In genomic region chr3L:17339122-17339521, dm6 we compare ENCODE assay signal across 1 fruit fly cellular context.
TF ChIP-seq lines count a peak whose summit lies in the region.

TSS of gene CG6479 (minus strand) at chr3L:17339262.

TF ChIP-seq in whole organism, embryonic, 481 proteins besides CTCF, POLR2A, EP300 and RAD21 (continued from another document and continues in another):
- no peak for TF ChIP-seq cas (GFP tag; IDR thresholded peaks at IDR 0.05; lab: Robert Waterston, UW)
- no peak for TF ChIP-seq CG8359 (GFP tag; optimal IDR thresholded peaks at IDR 0.05; lab: Kevin White, UChicago; ENCODE audit: borderline replicate concordance)
- peak; percentile 34; the same call in 1 of the 3 replicates for TF ChIP-seq jigr1 (GFP tag; IDR thresholded peaks at IDR 0.05; lab: Robert Waterston, UW)
- TF ChIP-seq CG8290 (GFP tag; optimal IDR thresholded peaks at IDR 0.05; lab: Kevin White, UChicago) = peak; percentile 52
- no peak for TF ChIP-seq CG8290 (tag; optimal IDR thresholded peaks at IDR 0.05; lab: Kevin White, UChicago)
- TF ChIP-seq HLH54F (GFP tag; optimal IDR thresholded peaks at IDR 0.05; lab: Kevin White, UChicago) = no peak
- no peak for TF ChIP-seq dan (GFP tag; IDR thresholded peaks at IDR 0.05; lab: Robert Waterston, UW)
- TF ChIP-seq CG11504 (tag; optimal IDR thresholded peaks at IDR 0.05; lab: Kevin White, UChicago) = peak; percentile 28
- no peak for TF ChIP-seq Blimp-1 (GFP tag; optimal IDR thresholded peaks at IDR 0.05; lab: Kevin White, UChicago)
- peak; percentile 30 for TF ChIP-seq Med (GFP tag; lab: Kevin White, UChicago)
- no peak for TF ChIP-seq CG2889 (GFP tag; IDR thresholded peaks at IDR 0.05; lab: Robert Waterston, UW)
- TF ChIP-seq fu2 (GFP tag; optimal IDR thresholded peaks at IDR 0.05; lab: Kevin White, UChicago) = no peak
- TF ChIP-seq BEAF-32 (GFP tag; optimal IDR thresholded peaks at IDR 0.05; lab: Kevin White, UChicago) = peak; percentile 73
- no peak for TF ChIP-seq ewg (GFP tag; optimal IDR thresholded peaks at IDR 0.05; lab: Kevin White, UChicago)
- no peak for TF ChIP-seq Hmx (GFP tag; optimal IDR thresholded peaks at IDR 0.05; lab: Kevin White, UChicago)
- no peak for TF ChIP-seq Rfx (GFP tag; IDR thresholded peaks at IDR 0.05; lab: Robert Waterston, UW)
- TF ChIP-seq CG31441 (GFP tag; IDR thresholded peaks at IDR 0.05; lab: Robert Waterston, UW) = 0 out of 2 replicates have a peak, but pooled peaks have one; percentile 10
- TF ChIP-seq tup (GFP tag; optimal IDR thresholded peaks at IDR 0.05; lab: Kevin White, UChicago) = no peak
- no peak for TF ChIP-seq CG7839 (tag; optimal IDR thresholded peaks at IDR 0.05; lab: Kevin White, UChicago)
- no peak for TF ChIP-seq CG4730 (GFP tag; IDR thresholded peaks at IDR 0.05; lab: Robert Waterston, UW)
- TF ChIP-seq CG30403 (GFP tag; optimal IDR thresholded peaks at IDR 0.05; lab: Kevin White, UChicago) = no peak
- TF ChIP-seq CG8765 (GFP tag; IDR thresholded peaks at IDR 0.05; lab: Robert Waterston, UW) = no peak
- TF ChIP-seq CG3995 (GFP tag; optimal IDR thresholded peaks at IDR 0.05; lab: Kevin White, UChicago) = peak; percentile 19
- no peak for TF ChIP-seq CG4820 (GFP tag; optimal IDR thresholded peaks at IDR 0.05; lab: Kevin White, UChicago)
- no peak for TF ChIP-seq psq (GFP tag; optimal IDR thresholded peaks at IDR 0.05; lab: Kevin White, UChicago)
- no peak for TF ChIP-seq pfk (GFP tag; optimal IDR thresholded peaks at IDR 0.05; lab: Kevin White, UChicago)
- peak; percentile 61 for TF ChIP-seq Sry-δ (GFP tag; optimal IDR thresholded peaks at IDR 0.05; lab: Kevin White, UChicago)
- TF ChIP-seq chinmo (GFP tag; IDR thresholded peaks at IDR 0.05; lab: Robert Waterston, UW; ENCODE audit: partially characterized antibody) = no peak
- no peak for TF ChIP-seq cg (GFP tag; optimal IDR thresholded peaks at IDR 0.05; lab: Kevin White, UChicago)
- TF ChIP-seq esg (GFP tag; conservative IDR thresholded peaks at IDR 0.05; lab: Robert Waterston, UW) = no peak
- peak; percentile 60; the same call in 2 of the 3 replicates for TF ChIP-seq CG6791 (GFP tag; IDR thresholded peaks at IDR 0.05; lab: Robert Waterston, UW; ENCODE audit: partially characterized antibody)
- no peak for TF ChIP-seq CG10209 (GFP tag; optimal IDR thresholded peaks at IDR 0.05; lab: Kevin White, UChicago)
- peak; percentile 74 for TF ChIP-seq amos (GFP tag; IDR thresholded peaks at IDR 0.05; lab: Robert Waterston, UW; ENCODE audit: partially characterized antibody)
- TF ChIP-seq CG7963 (GFP tag; IDR thresholded peaks at IDR 0.05; lab: Robert Waterston, UW; ENCODE audit: partially characterized antibody) = no peak
- TF ChIP-seq Lim3 (GFP tag; IDR thresholded peaks at IDR 0.05; lab: Robert Waterston, UW) = no peak
- TF ChIP-seq CG3847 (GFP tag; IDR thresholded peaks at IDR 0.05; lab: Robert Waterston, UW) = no peak
- TF ChIP-seq Hand (GFP tag; optimal IDR thresholded peaks at IDR 0.05; lab: Kevin White, UChicago) = no peak
- TF ChIP-seq CG30020 (tag; optimal IDR thresholded peaks at IDR 0.05; lab: Kevin White, UChicago) = no peak
- no peak for TF ChIP-seq MTF-1 (GFP tag; optimal IDR thresholded peaks at IDR 0.05; lab: Kevin White, UChicago; ENCODE audit: borderline replicate concordance)
- TF ChIP-seq Antp (GFP tag; optimal IDR thresholded peaks at IDR 0.05; lab: Kevin White, UChicago) = no peak
- TF ChIP-seq Sox100B (GFP tag; optimal IDR thresholded peaks at IDR 0.05; lab: Kevin White, UChicago) = no peak
- no peak for TF ChIP-seq gro (GFP tag; optimal IDR thresholded peaks at IDR 0.05; lab: Kevin White, UChicago)
- TF ChIP-seq CG12071 (GFP tag; optimal IDR thresholded peaks at IDR 0.05; lab: Kevin White, UChicago) = no peak
- no peak for TF ChIP-seq ham (GFP tag; IDR thresholded peaks at IDR 0.05; lab: Robert Waterston, UW)
- no peak for TF ChIP-seq MESR4 (GFP tag; optimal IDR thresholded peaks at IDR 0.05; lab: Kevin White, UChicago)
- no peak for TF ChIP-seq CG31388 (GFP tag; optimal IDR thresholded peaks at IDR 0.05; lab: Kevin White, UChicago)
- TF ChIP-seq CG18011 (GFP tag; optimal IDR thresholded peaks at IDR 0.05; lab: Kevin White, UChicago) = no peak
- TF ChIP-seq Fer1 (GFP tag; optimal IDR thresholded peaks at IDR 0.05; lab: Kevin White, UChicago) = no peak
- no peak for TF ChIP-seq Doc2 (GFP tag; IDR thresholded peaks at IDR 0.05; lab: Robert Waterston, UW)
- peak; percentile 20 for TF ChIP-seq CG17829 (tag; optimal IDR thresholded peaks at IDR 0.05; lab: Kevin White, UChicago)
- no peak for TF ChIP-seq ken (GFP tag; IDR thresholded peaks at IDR 0.05; lab: Robert Waterston, UW)
- no peak for TF ChIP-seq CG7357 (GFP tag; IDR thresholded peaks at IDR 0.05; lab: Robert Waterston, UW)
- TF ChIP-seq CG11696 (GFP tag; IDR thresholded peaks at IDR 0.05; lab: Robert Waterston, UW) = no peak
- TF ChIP-seq CG4424 (GFP tag; optimal IDR thresholded peaks at IDR 0.05; lab: Kevin White, UChicago) = no peak
- no peak for TF ChIP-seq CG13624 (GFP tag; optimal IDR thresholded peaks at IDR 0.05; lab: Kevin White, UChicago)
- TF ChIP-seq CG18476 (GFP tag; optimal IDR thresholded peaks at IDR 0.05; lab: Kevin White, UChicago) = no peak
- TF ChIP-seq CG11456 (GFP tag; IDR thresholded peaks at IDR 0.05; lab: Robert Waterston, UW) = no peak
- no peak for TF ChIP-seq CG3163 (GFP tag; optimal IDR thresholded peaks at IDR 0.05; lab: Kevin White, UChicago)
- no peak for TF ChIP-seq D (optimal IDR thresholded peaks at IDR 0.05; lab: Kevin White, UChicago)
- TF ChIP-seq D (GFP tag; optimal IDR thresholded peaks at IDR 0.05; lab: Kevin White, UChicago) = no peak
- 0 out of 3 replicates have a peak, but pooled peaks have one; percentile 68 for TF ChIP-seq Opbp (GFP tag; IDR thresholded peaks at IDR 0.05; lab: Robert Waterston, UW; ENCODE audit: partially characterized antibody)
- no peak for TF ChIP-seq sug (tag; optimal IDR thresholded peaks at IDR 0.05; lab: Kevin White, UChicago)
- no peak for TF ChIP-seq Elba2 (GFP tag; optimal IDR thresholded peaks at IDR 0.05; lab: Kevin White, UChicago)
- no peak for TF ChIP-seq Jarid2 (GFP tag; optimal IDR thresholded peaks at IDR 0.05; lab: Kevin White, UChicago)
- TF ChIP-seq CG14667 (GFP tag; IDR thresholded peaks at IDR 0.05; lab: Robert Waterston, UW) = no peak
- no peak for TF ChIP-seq CG43689 (GFP tag; IDR thresholded peaks at IDR 0.05; lab: Robert Waterston, UW)
- peak; percentile 74 for TF ChIP-seq pzg (GFP tag; optimal IDR thresholded peaks at IDR 0.05; lab: Kevin White, UChicago)
- no peak for TF ChIP-seq CG16863 (GFP tag; optimal IDR thresholded peaks at IDR 0.05; lab: Kevin White, UChicago)
- no peak for TF ChIP-seq ash1 (GFP tag; optimal IDR thresholded peaks at IDR 0.05; lab: Kevin White, UChicago)
- TF ChIP-seq sens-2 (GFP tag; IDR thresholded peaks at IDR 0.05; lab: Robert Waterston, UW) = no peak
- no peak for TF ChIP-seq CG11560 (tag; IDR thresholded peaks at IDR 0.05; lab: Robert Waterston, UW)
- no peak for TF ChIP-seq CG1233 (GFP tag; optimal IDR thresholded peaks at IDR 0.05; lab: Kevin White, UChicago)
- TF ChIP-seq Dp (GFP tag; optimal IDR thresholded peaks at IDR 0.05; lab: Kevin White, UChicago) = peak; percentile 49
- peak; percentile 14; the same call in 1 of the 2 replicates for TF ChIP-seq CG9932 (GFP tag; IDR thresholded peaks at IDR 0.05; lab: Robert Waterston, UW)
- no peak for TF ChIP-seq fd3F (GFP tag; optimal IDR thresholded peaks at IDR 0.05; lab: Kevin White, UChicago)
- TF ChIP-seq hb (GFP tag; IDR thresholded peaks at IDR 0.05; lab: Robert Waterston, UW; ENCODE audit: partially characterized antibody) = no peak
- no peak for TF ChIP-seq vnd (GFP tag; IDR thresholded peaks at IDR 0.05; lab: Robert Waterston, UW; ENCODE audit: partially characterized antibody)
- TF ChIP-seq CG34422 (GFP tag; IDR thresholded peaks at IDR 0.05; lab: Robert Waterston, UW) = 0 out of 3 replicates have a peak, but pooled peaks have one; percentile 15
- no peak for TF ChIP-seq NK7.1 (GFP tag; optimal IDR thresholded peaks at IDR 0.05; lab: Kevin White, UChicago)
- TF ChIP-seq CG7556 (GFP tag; optimal IDR thresholded peaks at IDR 0.05; lab: Kevin White, UChicago) = no peak
- TF ChIP-seq crol (GFP tag; IDR thresholded peaks at IDR 0.05; lab: Robert Waterston, UW) = no peak
- TF ChIP-seq CG12219 (GFP tag; optimal IDR thresholded peaks at IDR 0.05; lab: Kevin White, UChicago) = no peak
- TF ChIP-seq Xrp1 (GFP tag; IDR thresholded peaks at IDR 0.05; lab: Robert Waterston, UW) = no peak
- no peak for TF ChIP-seq h (optimal IDR thresholded peaks at IDR 0.05; lab: Kevin White, UChicago)
- no peak for TF ChIP-seq CG10274 (GFP tag; optimal IDR thresholded peaks at IDR 0.05; lab: Kevin White, UChicago)
- TF ChIP-seq chn (GFP tag; optimal IDR thresholded peaks at IDR 0.05; lab: Kevin White, UChicago) = no peak
- no peak for TF ChIP-seq CG17385 (GFP tag; optimal IDR thresholded peaks at IDR 0.05; lab: Kevin White, UChicago)
- TF ChIP-seq ara (GFP tag; IDR thresholded peaks at IDR 0.05; lab: Robert Waterston, UW) = no peak
- TF ChIP-seq croc (GFP tag; conservative IDR thresholded peaks at IDR 0.05; lab: Robert Waterston, UW) = no peak
- peak; percentile 16 for TF ChIP-seq Abd-B (GFP tag; optimal IDR thresholded peaks at IDR 0.05; lab: Kevin White, UChicago)
- TF ChIP-seq CG2199 (GFP tag; IDR thresholded peaks at IDR 0.05; lab: Robert Waterston, UW) = no peak
- TF ChIP-seq en (GFP tag; optimal IDR thresholded peaks at IDR 0.05; lab: Kevin White, UChicago) = no peak
- TF ChIP-seq Fer3 (tag; optimal IDR thresholded peaks at IDR 0.05; lab: Kevin White, UChicago) = no peak
- no peak for TF ChIP-seq gt (GFP tag; IDR thresholded peaks at IDR 0.05; lab: Robert Waterston, UW)
- no peak for TF ChIP-seq CG11398 (GFP tag; optimal IDR thresholded peaks at IDR 0.05; lab: Kevin White, UChicago)
- TF ChIP-seq CG14014 (GFP tag; IDR thresholded peaks at IDR 0.05; lab: Robert Waterston, UW) = no peak
- no peak for TF ChIP-seq B-H2 (GFP tag; optimal IDR thresholded peaks at IDR 0.05; lab: Kevin White, UChicago)
- TF ChIP-seq Atf6 (GFP tag; IDR thresholded peaks at IDR 0.05; lab: Robert Waterston, UW) = no peak
- TF ChIP-seq Kr (GFP tag; optimal IDR thresholded peaks at IDR 0.05; lab: Kevin White, UChicago) = no peak
- no peak for TF ChIP-seq C15 (GFP tag; IDR thresholded peaks at IDR 0.05; lab: Robert Waterston, UW)
- TF ChIP-seq bcd (GFP tag; optimal IDR thresholded peaks at IDR 0.05; lab: Kevin White, UChicago) = peak; percentile 3
- no peak for TF ChIP-seq jumu (GFP tag; optimal IDR thresholded peaks at IDR 0.05; lab: Kevin White, UChicago)
- TF ChIP-seq CG5180 (GFP tag; optimal IDR thresholded peaks at IDR 0.05; lab: Kevin White, UChicago) = no peak
- no peak for TF ChIP-seq dmrt99B (tag; optimal IDR thresholded peaks at IDR 0.05; lab: Kevin White, UChicago)
- peak; percentile 93 for TF ChIP-seq gfzf (GFP tag; optimal IDR thresholded peaks at IDR 0.05; lab: Kevin White, UChicago)
- TF ChIP-seq CG6254 (GFP tag; optimal IDR thresholded peaks at IDR 0.05; lab: Kevin White, UChicago) = no peak
- TF ChIP-seq Sin3A (optimal IDR thresholded peaks at IDR 0.05; lab: Kevin White, UChicago) = peak; percentile 8
- TF ChIP-seq Sox102F (GFP tag; optimal IDR thresholded peaks at IDR 0.05; lab: Kevin White, UChicago) = no peak
- TF ChIP-seq CG10462 (GFP tag; optimal IDR thresholded peaks at IDR 0.05; lab: Kevin White, UChicago) = no peak
- TF ChIP-seq Ada2b (GFP tag; IDR thresholded peaks at IDR 0.05; lab: Robert Waterston, UW) = no peak
- no peak for TF ChIP-seq emc (GFP tag; optimal IDR thresholded peaks at IDR 0.05; lab: Kevin White, UChicago)
- TF ChIP-seq CG1603 (tag; optimal IDR thresholded peaks at IDR 0.05; lab: Kevin White, UChicago) = peak; percentile 60
- TF ChIP-seq CG7987 (GFP tag; optimal IDR thresholded peaks at IDR 0.05; lab: Kevin White, UChicago) = no peak
- TF ChIP-seq CG13296 (GFP tag; optimal IDR thresholded peaks at IDR 0.05; lab: Kevin White, UChicago) = no peak
- TF ChIP-seq Bdp1 (GFP tag; optimal IDR thresholded peaks at IDR 0.05; lab: Kevin White, UChicago) = peak; percentile 28
- no peak for TF ChIP-seq CG17568 (GFP tag; optimal IDR thresholded peaks at IDR 0.05; lab: Kevin White, UChicago)
- TF ChIP-seq YL-1 (GFP tag; optimal IDR thresholded peaks at IDR 0.05; lab: Kevin White, UChicago) = no peak
- TF ChIP-seq CG9437 (GFP tag; optimal IDR thresholded peaks at IDR 0.05; lab: Kevin White, UChicago) = no peak
- no peak for TF ChIP-seq CG32772 (GFP tag; IDR thresholded peaks at IDR 0.05; lab: Robert Waterston, UW)
- no peak for TF ChIP-seq Mrtf (GFP tag; IDR thresholded peaks at IDR 0.05; lab: Robert Waterston, UW)
- TF ChIP-seq Aef1 (GFP tag; IDR thresholded peaks at IDR 0.05; lab: Robert Waterston, UW) = no peak
- TF ChIP-seq sr (GFP tag; IDR thresholded peaks at IDR 0.05; lab: Robert Waterston, UW) = no peak
- TF ChIP-seq HLH3B (GFP tag; IDR thresholded peaks at IDR 0.05; lab: Robert Waterston, UW) = no peak
- TF ChIP-seq wdn (GFP tag; IDR thresholded peaks at IDR 0.05; lab: Robert Waterston, UW) = no peak
- TF ChIP-seq CG9797 (GFP tag; optimal IDR thresholded peaks at IDR 0.05; lab: Kevin White, UChicago) = peak; percentile 66
- peak; percentile 81 for TF ChIP-seq Lhr (GFP tag; optimal IDR thresholded peaks at IDR 0.05; lab: Kevin White, UChicago)
- no peak for TF ChIP-seq CG6175 (GFP tag; IDR thresholded peaks at IDR 0.05; lab: Robert Waterston, UW)
- no peak for TF ChIP-seq CG15601 (tag; optimal IDR thresholded peaks at IDR 0.05; lab: Kevin White, UChicago)
- no peak for TF ChIP-seq CG8281 (tag; optimal IDR thresholded peaks at IDR 0.05; lab: Kevin White, UChicago)
- no peak for TF ChIP-seq CG10979 (tag; optimal IDR thresholded peaks at IDR 0.05; lab: Kevin White, UChicago)
- no peak for TF ChIP-seq CG11723 (GFP tag; optimal IDR thresholded peaks at IDR 0.05; lab: Kevin White, UChicago)
- TF ChIP-seq CG2120 (GFP tag; optimal IDR thresholded peaks at IDR 0.05; lab: Kevin White, UChicago) = no peak
- TF ChIP-seq knrl (GFP tag; IDR thresholded peaks at IDR 0.05; lab: Robert Waterston, UW; ENCODE audit: partially characterized antibody) = peak; percentile 70
- TF ChIP-seq stwl (tag; optimal IDR thresholded peaks at IDR 0.05; lab: Kevin White, UChicago) = peak; percentile 64
- no peak for TF ChIP-seq CG4360 (GFP tag; IDR thresholded peaks at IDR 0.05; lab: Robert Waterston, UW)
- no peak for TF ChIP-seq Oaz (GFP tag; IDR thresholded peaks at IDR 0.05; lab: Robert Waterston, UW)
- TF ChIP-seq gcm2 (GFP tag; optimal IDR thresholded peaks at IDR 0.05; lab: Kevin White, UChicago) = no peak
- TF ChIP-seq CG2116 (GFP tag; optimal IDR thresholded peaks at IDR 0.05; lab: Kevin White, UChicago) = peak; percentile 9
- no peak for TF ChIP-seq tll (GFP tag; optimal IDR thresholded peaks at IDR 0.05; lab: Kevin White, UChicago)
